Worm (Caenorhabditis elegans) whole organism, L3 larva: ENCODE data around the gene C16C8.17.

Experiments
- ama-1 ChIP-seq: fragments of 150-350 bp; optimal IDR thresholded peaks from 2 replicates; lab custom pipeline; 2018
- ceh-82 ChIP-seq: fragments of 150-350 bp; optimal IDR thresholded peaks from 2 replicates; lab custom pipeline; 2014; ENCODE audit warnings: missing biosample characterization, missing genetic modification characterization
- daf-12 ChIP-seq: fragments of 150-350 bp; optimal IDR thresholded peaks from 2 replicates; lab custom pipeline; 2014; ENCODE audit warnings: missing biosample characterization, missing genetic modification reagents, missing genetic modification characterization
- egl-27 ChIP-seq: sonication (generic microtip); optimal IDR thresholded peaks from 4 replicates; lab custom pipeline; 2017; ENCODE audit warnings: missing biosample characterization, missing genetic modification reagents, missing genetic modification characterization
- fkh-10 ChIP-seq: sonication (generic microtip); optimal IDR thresholded peaks from 2 replicates; lab custom pipeline; 2017; ENCODE audit warnings: missing biosample characterization, missing genetic modification reagents, missing genetic modification characterization
- lin-39 ChIP-seq: fragments of 150-350 bp; optimal IDR thresholded peaks from 2 replicates; lab custom pipeline; 2018; ENCODE audit warnings: missing biosample characterization, missing genetic modification reagents, missing genetic modification characterization
- mdl-1 ChIP-seq: fragments of 150-350 bp; optimal IDR thresholded peaks from 2 replicates; lab custom pipeline; 2014; ENCODE audit warnings: missing biosample characterization, missing genetic modification characterization
- mml-1 ChIP-seq: fragments of 150-350 bp; sonication (generic microtip); optimal IDR thresholded peaks from 3 replicates; lab custom pipeline; 2014; ENCODE audit warnings: missing biosample characterization, missing genetic modification characterization
- nhr-25 ChIP-seq: sonication (generic microtip); optimal IDR thresholded peaks from 2 replicates; lab custom pipeline; 2017; ENCODE audit warnings: missing biosample characterization, missing genetic modification characterization
- nhr-76 ChIP-seq: fragments of 150-350 bp; sonication (generic microtip); optimal IDR thresholded peaks from 5 replicates; lab custom pipeline; 2014; ENCODE audit warnings: missing biosample characterization, missing genetic modification characterization
- tbx-2 ChIP-seq: sonication (generic microtip); optimal IDR thresholded peaks from 2 replicates; lab custom pipeline; 2016; ENCODE audit warnings: mild to moderate bottlenecking, missing genetic modification characterization, missing compliant biosample characterization

ce11 chrII:3470549-3470948, 29.9 kb downstream of the C16C8.17 start, which contains the start of gene Y49F6B.20:
- TF ChIP-seq nhr-25 (no peak), tbx-2 (no peak), mdl-1 (tag; lab: Kevin White, UChicago) (no peak), fkh-10 (GFP tag; lab: Kevin White, UChicago) (no peak), mml-1 (no peak), ceh-82 (tag; lab: Kevin White, UChicago) (no peak), lin-39 (no peak), nhr-76 (tag; lab: Kevin White, UChicago) (no peak), egl-27 (tag; lab: Kevin White, UChicago) (no peak), daf-12 (tag; lab: Kevin White, UChicago) (no peak), ama-1 (lab: Kevin White, UChicago) (no peak)
